Fruit fly (Drosophila melanogaster) whole organism, embryonic: ENCODE measurements around the gene CG7912.
A peak's percentile ranks its signal among the peaks of the same experiment; 100 is the strongest.

Source experiments
- Abd-B ChIP-seq: fragments of 200-800 bp; sonication (Bioruptor generic); optimal IDR thresholded peaks from 2 replicates; lab custom pipeline; 2018; ENCODE audit warnings: missing biosample characterization, mild to moderate bottlenecking, missing genetic modification characterization, moderate library complexity
- Atf-2 ChIP-seq: fragments of 200-800 bp; sonication (Bioruptor generic); optimal IDR thresholded peaks from 2 replicates; lab custom pipeline; 2016; ENCODE audit warnings: missing biosample characterization, missing genetic modification characterization
- BtbVII ChIP-seq: fragments of 200-800 bp; sonication (Bioruptor generic); optimal IDR thresholded peaks from 3 replicates; lab custom pipeline; 2017; ENCODE audit warnings: missing biosample characterization, mild to moderate bottlenecking, missing genetic modification characterization
- CG10147 ChIP-seq: fragments of 200-800 bp; sonication (Bioruptor generic); optimal IDR thresholded peaks from 2 replicates; lab custom pipeline; 2019; ENCODE audit warnings: missing biosample characterization, mild to moderate bottlenecking, missing genetic modification characterization, moderate library complexity
- CG10462 ChIP-seq: fragments of 200-800 bp; sonication (Bioruptor generic); optimal IDR thresholded peaks from 2 replicates; lab custom pipeline; 2016; ENCODE audit warnings: missing biosample characterization, missing genetic modification characterization
- CG14667 ChIP-seq: fragments of 200-800 bp; sonication (Bioruptor generic); IDR thresholded peaks from 2 replicates; pipeline ENCODE4 v1.3.6; 2022; ENCODE audit warnings: missing biosample characterization, missing genetic modification characterization
- CG18599 ChIP-seq: fragments of 200-800 bp; sonication (Bioruptor generic); optimal IDR thresholded peaks from 3 replicates; lab custom pipeline; 2017; ENCODE audit warnings: missing biosample characterization, missing genetic modification characterization, mild to moderate bottlenecking, moderate library complexity, missing genetic modification reagents
- CG30431 ChIP-seq: fragments of 200-800 bp; sonication (Bioruptor generic); optimal IDR thresholded peaks from 2 replicates; lab custom pipeline; 2017; ENCODE audit warnings: missing biosample characterization, missing genetic modification characterization
- CG33213 ChIP-seq: fragments of 200-800 bp; sonication (Bioruptor generic); optimal IDR thresholded peaks from 3 replicates; lab custom pipeline; 2016; ENCODE audit warnings: missing biosample characterization, missing genetic modification characterization
- CG3726 ChIP-seq: fragments of 200-800 bp; sonication (Bioruptor generic); IDR thresholded peaks from 3 replicates; pipeline ENCODE4, ENCODE4 v1.3.6; 2022; ENCODE audit warnings: missing biosample characterization, missing genetic modification characterization
- CG4282 ChIP-seq: fragments of 200-800 bp; sonication (Bioruptor generic); optimal IDR thresholded peaks from 2 replicates; lab custom pipeline; 2016; ENCODE audit warnings: missing biosample characterization, missing genetic modification characterization
- CG5953 ChIP-seq: fragments of 200-800 bp; sonication (Bioruptor generic); IDR thresholded peaks from 2 replicates; pipeline ENCODE4 v1.3.6; 2022; ENCODE audit warnings: missing biosample characterization, missing genetic modification characterization
- CG6689 ChIP-seq: fragments of 200-800 bp; sonication (Bioruptor generic); IDR thresholded peaks from 2 replicates; pipeline ENCODE4 v1.3.6; 2022; ENCODE audit warnings: missing biosample characterization, missing genetic modification characterization
- CG7839 ChIP-seq: fragments of 200-800 bp; sonication (Bioruptor generic); optimal IDR thresholded peaks from 3 replicates; lab custom pipeline; 2018; ENCODE audit warnings: missing biosample characterization, mild to moderate bottlenecking, missing genetic modification characterization, moderate library complexity
- CG8359 ChIP-seq: fragments of 200-800 bp; sonication (Bioruptor generic); optimal IDR thresholded peaks from 2 replicates; lab custom pipeline; 2017; ENCODE audit warnings: missing biosample characterization, mild to moderate bottlenecking, missing genetic modification characterization, borderline replicate concordance
- CG9437 ChIP-seq: fragments of 200-800 bp; sonication (Bioruptor generic); optimal IDR thresholded peaks from 2 replicates; lab custom pipeline; 2018; ENCODE audit warnings: missing biosample characterization, mild to moderate bottlenecking, missing genetic modification characterization
- CG9797 ChIP-seq: fragments of 200-800 bp; sonication (Bioruptor generic); optimal IDR thresholded peaks from 3 replicates; lab custom pipeline; 2018; ENCODE audit warnings: missing biosample characterization, mild to moderate bottlenecking, missing genetic modification characterization
- D19B ChIP-seq: fragments of 200-800 bp; sonication (Bioruptor generic); optimal IDR thresholded peaks from 2 replicates; lab custom pipeline; 2017; ENCODE audit warnings: missing biosample characterization, mild to moderate bottlenecking, missing genetic modification characterization
- Fer2 ChIP-seq: fragments of 200-800 bp; sonication (Bioruptor generic); optimal IDR thresholded peaks from 2 replicates; lab custom pipeline; 2018; ENCODE audit warnings: missing biosample characterization, mild to moderate bottlenecking, missing genetic modification characterization, moderate library complexity
- HHEX ChIP-seq: fragments of 200-800 bp; sonication (Bioruptor generic); optimal IDR thresholded peaks from 3 replicates; lab custom pipeline; 2017; ENCODE audit warnings: missing biosample characterization, mild to moderate bottlenecking, missing genetic modification characterization, missing genetic modification reagents
- HLHmδ ChIP-seq: fragments of 200-800 bp; sonication (Bioruptor generic); optimal IDR thresholded peaks from 2 replicates; lab custom pipeline; 2018; ENCODE audit warnings: missing biosample characterization, mild to moderate bottlenecking, missing genetic modification characterization, moderate library complexity
- Hr51 ChIP-seq, 2 experiments: fragments of 200-800 bp; sonication (Bioruptor generic); optimal IDR thresholded peaks; 2 replicates in 1 of 2; 3 replicates in 1 of 2; lab custom pipeline; 2016 to 2018; ENCODE audit warnings: missing biosample characterization in 2 of 2, missing genetic modification characterization in 2 of 2, mild to moderate bottlenecking in 1 of 2, moderate library complexity in 1 of 2
- Hsf ChIP-seq: fragments of 200-800 bp; sonication (Bioruptor generic); optimal IDR thresholded peaks from 3 replicates; lab custom pipeline; 2016; ENCODE audit warnings: missing biosample characterization, missing genetic modification characterization
- Usf ChIP-seq: fragments of 200-800 bp; sonication (Bioruptor generic); optimal IDR thresholded peaks from 2 replicates; lab custom pipeline; 2017; ENCODE audit warnings: missing genotype, missing biosample characterization, missing genetic modification characterization
- Xbp1 ChIP-seq: fragments of 200-800 bp; sonication (Bioruptor generic); optimal IDR thresholded peaks from 3 replicates; lab custom pipeline; 2016; ENCODE audit warnings: missing biosample characterization, mild to moderate bottlenecking, missing genetic modification characterization
- abd-A ChIP-seq: fragments of 200-800 bp; sonication (Bioruptor generic); optimal IDR thresholded peaks from 3 replicates; lab custom pipeline; 2019; ENCODE audit warnings: missing biosample characterization, mild to moderate bottlenecking, missing genetic modification characterization, moderate library complexity
- al ChIP-seq: fragments of 200-800 bp; sonication (Bioruptor generic); IDR thresholded peaks from 2 replicates; pipeline ENCODE4 v1.3.6; 2022; ENCODE audit warnings: missing biosample characterization, missing genetic modification characterization
- ap ChIP-seq: fragments of 200-800 bp; sonication (Bioruptor generic); IDR thresholded peaks from 2 replicates; pipeline ENCODE4 v1.3.6; 2022; ENCODE audit warnings: missing biosample characterization, missing genetic modification characterization
- ase ChIP-seq: fragments of 200-800 bp; sonication (Bioruptor generic); IDR thresholded peaks from 3 replicates; pipeline ENCODE4 v1.3.6; 2022; ENCODE audit warnings: missing biosample characterization, missing genetic modification characterization
- caup ChIP-seq: fragments of 200-800 bp; sonication (Bioruptor generic); optimal IDR thresholded peaks from 3 replicates; lab custom pipeline; 2017; ENCODE audit warnings: missing biosample characterization, mild to moderate bottlenecking, missing genetic modification characterization, moderate library complexity; ENCODE audit not compliant: severe bottlenecking
- crp ChIP-seq, 2 experiments: fragments of 200-800 bp; sonication (Bioruptor generic); optimal IDR thresholded peaks; 2 replicates in 1 of 2; 3 replicates in 1 of 2; lab custom pipeline; 2017; ENCODE audit warnings: missing biosample characterization in 2 of 2, missing genetic modification characterization in 2 of 2, mild to moderate bottlenecking in 1 of 2, moderate library complexity in 1 of 2
- dati ChIP-seq: fragments of 200-800 bp; sonication (Bioruptor generic); IDR thresholded peaks from 2 replicates; pipeline ENCODE4 v1.3.6; 2022; ENCODE audit warnings: missing biosample characterization, missing genetic modification characterization
- dimm ChIP-seq: fragments of 200-800 bp; sonication (Bioruptor generic); IDR thresholded peaks from 2 replicates; pipeline ENCODE4 v1.3.6; 2022; ENCODE audit warnings: missing biosample characterization, missing genetic modification characterization
- dm ChIP-seq: fragments of 200-800 bp; sonication (Bioruptor generic); optimal IDR thresholded peaks from 3 replicates; lab custom pipeline; 2016; ENCODE audit warnings: missing biosample characterization, missing genetic modification characterization
- gfzf ChIP-seq: fragments of 200-800 bp; sonication (Bioruptor generic); optimal IDR thresholded peaks from 2 replicates; lab custom pipeline; 2016; ENCODE audit warnings: missing biosample characterization, mild to moderate bottlenecking, missing genetic modification characterization, moderate library complexity
- grau ChIP-seq: fragments of 200-800 bp; optimal IDR thresholded peaks from 3 replicates; lab custom pipeline; 2019; ENCODE audit warnings: missing biosample characterization, mild to moderate bottlenecking, missing genetic modification characterization, moderate library complexity
- ham ChIP-seq: fragments of 200-800 bp; sonication (Bioruptor generic); IDR thresholded peaks from 2 replicates; pipeline ENCODE4 v1.3.6; 2022; ENCODE audit warnings: missing biosample characterization, missing genetic modification characterization
- her ChIP-seq: fragments of 200-800 bp; sonication (Bioruptor generic); optimal IDR thresholded peaks from 2 replicates; lab custom pipeline; 2016; ENCODE audit warnings: missing biosample characterization, missing genetic modification characterization
- insv ChIP-seq, 2 experiments: fragments of 200-800 bp; sonication (Bioruptor generic); optimal IDR thresholded peaks; 3 replicates each; lab custom pipeline; 2016 to 2018; ENCODE audit warnings: missing biosample characterization in 2 of 2, missing genetic modification characterization in 2 of 2
- inv ChIP-seq: fragments of 200-800 bp; sonication (Bioruptor generic); IDR thresholded peaks from 2 replicates; pipeline ENCODE4 v1.3.6; 2022; ENCODE audit warnings: missing biosample characterization, missing genetic modification characterization; ENCODE audit not compliant: partially characterized antibody
- kni ChIP-seq: fragments of 200-800 bp; sonication (Bioruptor generic); optimal IDR thresholded peaks from 3 replicates; lab custom pipeline; 2017; ENCODE audit warnings: mild to moderate bottlenecking, missing biosample characterization, missing genetic modification reagents, missing genetic modification characterization
- mam ChIP-seq: fragments of 200-800 bp; sonication (Bioruptor generic); optimal IDR thresholded peaks from 3 replicates; lab custom pipeline; 2016; ENCODE audit warnings: missing biosample characterization, missing genetic modification characterization
- otp ChIP-seq: fragments of 200-800 bp; sonication (Bioruptor generic); IDR thresholded peaks from 3 replicates; pipeline ENCODE4, ENCODE4 v1.3.6; 2022; ENCODE audit warnings: missing biosample characterization, missing genetic modification characterization
- peb ChIP-seq: fragments of 200-800 bp; sonication (Bioruptor generic); IDR thresholded peaks from 2 replicates; pipeline ENCODE4 v1.3.6; 2022; ENCODE audit warnings: missing biosample characterization, missing genetic modification characterization
- sens-2 ChIP-seq: fragments of 200-800 bp; sonication (Bioruptor generic); IDR thresholded peaks from 2 replicates; pipeline ENCODE4 v1.3.6; 2022; ENCODE audit warnings: missing biosample characterization, missing genetic modification characterization
- sim ChIP-seq: fragments of 200-800 bp; sonication (Bioruptor generic); IDR thresholded peaks from 2 replicates; pipeline ENCODE4 v1.3.6; 2022; ENCODE audit warnings: missing biosample characterization, missing genetic modification characterization
- sob ChIP-seq: fragments of 200-800 bp; sonication (Bioruptor generic); IDR thresholded peaks from 2 replicates; pipeline ENCODE4 v1.3.6; 2022; ENCODE audit warnings: missing biosample characterization, missing genetic modification characterization
- unc-4 ChIP-seq: fragments of 200-800 bp; sonication (Bioruptor generic); IDR thresholded peaks from 2 replicates; pipeline ENCODE4 v1.3.6; 2022; ENCODE audit warnings: missing biosample characterization, missing genetic modification characterization; ENCODE audit not compliant: partially characterized antibody
- vnd ChIP-seq: fragments of 200-800 bp; sonication (Bioruptor generic); IDR thresholded peaks from 3 replicates; pipeline ENCODE4 v1.3.6; 2022; ENCODE audit warnings: missing biosample characterization, missing genetic modification characterization; ENCODE audit not compliant: partially characterized antibody
- wdn ChIP-seq: fragments of 200-800 bp; sonication (Bioruptor generic); IDR thresholded peaks from 2 replicates; pipeline ENCODE4 v1.3.6; 2022; ENCODE audit warnings: missing biosample characterization, missing genetic modification characterization

CG7912 gene

DNA sequence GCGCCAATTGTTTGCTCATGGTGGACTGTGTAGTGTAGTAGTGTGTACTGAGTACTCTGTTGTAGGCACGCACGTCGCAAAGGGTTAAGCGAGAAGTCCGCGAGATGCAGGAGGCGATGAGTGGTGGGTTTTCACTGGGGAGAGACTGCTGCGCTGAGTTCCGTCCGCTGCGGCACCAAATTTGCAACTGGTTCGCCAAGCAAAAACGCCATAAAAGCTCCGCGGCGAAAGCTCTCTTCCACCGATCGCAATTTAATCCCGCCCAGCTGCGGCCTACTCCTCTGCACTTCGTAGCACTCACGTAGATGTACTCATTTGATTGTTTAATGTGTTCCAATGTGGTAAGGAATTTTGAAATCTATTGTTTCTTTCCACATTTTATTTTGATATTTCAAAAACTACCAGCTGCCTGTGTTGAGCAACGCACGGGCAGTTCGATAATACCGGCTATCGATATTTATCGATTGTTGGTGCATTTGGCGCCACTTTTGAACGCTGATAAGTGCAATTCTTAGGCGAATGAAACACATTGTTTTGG, 6.1 kb upstream of the CG7912 start, which contains the start of gene CG7920 (continued):
- TF ChIP-seq unc-4 (GFP tag; lab: Robert Waterston, UW) (peak; percentile 83), mam (GFP tag; lab: Kevin White, UChicago) (no peak), Abd-B (no peak), peb (GFP tag; lab: Robert Waterston, UW) (no peak), CG5953 (GFP tag; lab: Robert Waterston, UW) (no peak), Atf-2 (GFP tag; lab: Kevin White, UChicago) (no peak), CG4282 (GFP tag; lab: Kevin White, UChicago) (no peak), her (GFP tag; lab: Kevin White, UChicago) (peak; percentile 8), Fer2 (tag; lab: Kevin White, UChicago) (no peak), Hsf (no peak), BtbVII (peak; percentile 48), CG9437 (GFP tag; lab: Kevin White, UChicago) (no peak), grau (peak; percentile 34), HHEX (GFP tag; lab: Kevin White, UChicago) (no peak), CG8359 (GFP tag; lab: Kevin White, UChicago) (no peak), gfzf (GFP tag; lab: Kevin White, UChicago) (peak; percentile 48), inv (GFP tag; lab: Robert Waterston, UW) (peak; percentile 46; the same call in 1 of the 2 replicates), sob (GFP tag; lab: Robert Waterston, UW) (peak; percentile 42; the same call in 1 of the 2 replicates), vnd (peak; percentile 75), insv (GFP tag; optimal IDR thresholded peaks at IDR 0.05; lab: Kevin White, UChicago) (no peak), CG30431 (no peak), sens-2 (no peak), D19B (GFP tag; lab: Kevin White, UChicago) (no peak), abd-A (tag; lab: Kevin White, UChicago) (peak; percentile 37), kni (GFP tag; lab: Kevin White, UChicago) (no peak), caup (GFP tag; lab: Kevin White, UChicago) (peak; percentile 52), Usf (GFP tag; lab: Kevin White, UChicago) (no peak), al (GFP tag; lab: Robert Waterston, UW) (no peak), Xbp1 (GFP tag; lab: Kevin White, UChicago) (peak; percentile 19), crp (GFP tag; optimal IDR thresholded peaks at IDR 0.05; lab: Kevin White, UChicago) (peak in 1 of 2 experiments; percentile 55), dimm (GFP tag; lab: Robert Waterston, UW) (no peak; the same call in 1 of the 2 replicates), CG10462 (GFP tag; lab: Kevin White, UChicago) (no peak), CG10147 (GFP tag; lab: Kevin White, UChicago) (peak; percentile 43), CG3726 (GFP tag; lab: Robert Waterston, UW) (0 out of 3 replicates have a peak, but pooled peaks have one; percentile 6), sim (GFP tag; lab: Robert Waterston, UW) (no peak), dm (GFP tag; lab: Kevin White, UChicago) (peak; percentile 41), ham (GFP tag; lab: Robert Waterston, UW) (no peak), ap (GFP tag; lab: Robert Waterston, UW) (no peak), CG9797 (GFP tag; lab: Kevin White, UChicago) (peak; percentile 26), dati (GFP tag; lab: Robert Waterston, UW) (no peak), otp (no peak), wdn (GFP tag; lab: Robert Waterston, UW) (no peak), CG18599 (GFP tag; lab: Kevin White, UChicago) (peak; percentile 71), CG6689 (GFP tag; lab: Robert Waterston, UW) (no peak), HLHmδ (no peak), Hr51 (GFP tag; optimal IDR thresholded peaks at IDR 0.05; lab: Kevin White, UChicago) (no peak), ase (GFP tag; lab: Robert Waterston, UW) (no peak), CG14667 (GFP tag; lab: Robert Waterston, UW) (no peak), CG7839 (tag; lab: Kevin White, UChicago) (no peak), CG33213 (GFP tag; lab: Kevin White, UChicago) (peak; percentile 42)
